Fruit fly (Drosophila melanogaster) whole organism, adult: Measurements from ENCODE around the gene Mco1.

Experiments used
- CG7101 ChIP-seq: fragments of 200-800 bp; sonication (Bioruptor generic); optimal IDR thresholded peaks from 2 replicates; lab custom pipeline; 2018; ENCODE audit warnings: missing biosample characterization, mild to moderate bottlenecking, missing genetic modification characterization, moderate library complexity
- ovo ChIP-seq: fragments of 200-800 bp; sonication (Bioruptor generic); optimal IDR thresholded peaks from 2 replicates; lab custom pipeline; 2016; ENCODE audit warnings: missing biosample characterization, missing genetic modification characterization

DNA sequence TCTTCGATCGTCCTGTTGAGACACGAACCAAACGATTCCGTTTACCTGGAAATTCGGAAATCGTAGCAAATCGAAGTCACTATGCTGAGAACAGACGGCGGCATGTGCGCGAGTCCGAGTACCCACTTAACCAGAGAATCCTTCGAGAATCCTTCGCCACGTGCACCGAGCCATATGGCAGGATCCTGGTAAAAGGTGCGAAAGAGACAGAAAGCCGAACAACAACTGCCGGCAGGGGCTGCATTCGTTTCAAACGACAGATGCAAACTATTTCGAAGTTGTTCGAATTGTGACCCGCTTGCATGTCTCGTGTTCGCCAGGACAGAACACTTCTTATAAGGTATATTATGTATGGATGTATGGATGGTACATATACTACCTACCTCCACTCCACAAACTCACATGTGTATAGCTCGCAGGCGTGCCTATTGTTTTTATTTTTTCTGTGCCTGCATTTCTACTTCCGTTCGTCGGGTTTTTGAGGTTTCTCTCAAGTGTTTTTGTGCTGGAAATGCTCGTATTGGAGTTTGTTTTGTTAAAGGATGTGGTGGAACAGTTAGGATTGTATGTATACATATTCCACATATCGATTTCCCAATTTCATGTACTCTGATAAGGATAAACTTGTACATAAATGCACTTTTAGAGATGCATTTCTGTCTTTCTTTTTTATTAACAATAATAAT, 38.1 kb downstream of the Mco1 start:
- no peak for TF ChIP-seq CG7101 (tag; lab: Kevin White, UChicago)
- no peak for TF ChIP-seq ovo (GFP tag; lab: Kevin White, UChicago)
